Fruit fly (Drosophila melanogaster) Kc167 (cell line): Measurements from ENCODE around the gene CG31975.

Experiments
- Myc ChIP-seq: fragments of >200 bp; optimal IDR thresholded peaks from 2 replicates; lab custom pipeline; 2017; ENCODE audit warnings: missing external identifiers
- Sin3A ChIP-seq: fragments of >200 bp; optimal IDR thresholded peaks from 2 replicates; lab custom pipeline; 2018; ENCODE audit warnings: missing external identifiers
- h ChIP-seq: fragments of >200 bp; optimal IDR thresholded peaks from 3 replicates; lab custom pipeline; 2018; ENCODE audit warnings: missing external identifiers
- insv ChIP-seq: fragments of >200 bp; optimal IDR thresholded peaks from 3 replicates; lab custom pipeline; 2018; ENCODE audit warnings: missing external identifiers
- psq ChIP-seq: fragments of >200 bp; optimal IDR thresholded peaks from 2 replicates; lab custom pipeline; 2017; ENCODE audit warnings: missing external identifiers
- ttk ChIP-seq: sonication (Bioruptor generic); optimal IDR thresholded peaks from 2 replicates; lab custom pipeline; 2017; ENCODE audit warnings: missing external identifiers

CG31975 gene

dm6 chr2L:163229-163628, 22.4 kb upstream of the CG31975 start:
- TF ChIP-seq h (lab: Kevin White, UChicago), result no peak
- no peak for TF ChIP-seq insv
- no peak for TF ChIP-seq psq (lab: Kevin White, UChicago)
- no peak for TF ChIP-seq Myc (lab: Kevin White, UChicago)
- no peak for TF ChIP-seq ttk (lab: Kevin White, UChicago)
- TF ChIP-seq Sin3A, result no peak

DNA sequence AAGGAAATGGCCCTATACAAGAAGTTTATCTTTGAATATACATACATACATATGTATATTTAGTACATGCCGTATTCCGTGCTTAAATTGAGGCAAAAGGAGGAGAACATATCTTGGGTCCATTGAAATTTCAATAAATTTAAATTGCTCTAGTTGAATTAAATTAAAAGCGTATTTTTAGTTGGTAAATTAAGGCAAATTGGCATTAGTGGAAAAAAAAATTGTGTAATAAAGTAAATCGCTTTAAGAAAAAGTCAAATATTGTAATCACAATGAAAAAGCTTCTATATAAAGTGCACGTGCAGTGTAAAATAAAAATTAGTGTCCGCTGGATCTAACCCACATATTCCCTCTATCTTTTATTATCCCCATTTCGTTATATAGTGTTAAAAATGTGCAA, 21.4 kb upstream of the CG31975 start:
- TF ChIP-seq Myc (lab: Kevin White, UChicago), result no peak
- TF ChIP-seq psq (lab: Kevin White, UChicago), result no peak
- no peak for TF ChIP-seq insv
- TF ChIP-seq ttk (lab: Kevin White, UChicago), result no peak
- TF ChIP-seq h (lab: Kevin White, UChicago), result no peak
- no peak for TF ChIP-seq Sin3A

- no peak for TF ChIP-seq Myc (lab: Kevin White, UChicago)
- no peak for TF ChIP-seq Sin3A
- TF ChIP-seq h (lab: Kevin White, UChicago), result no peak
- TF ChIP-seq insv, result no peak
- no peak for TF ChIP-seq ttk (lab: Kevin White, UChicago)
- no peak for TF ChIP-seq psq (lab: Kevin White, UChicago)
Measured at dm6 chr2L:161453-162175, 20.8 kb upstream of the CG31975 start.

- no peak for TF ChIP-seq insv
- no peak for TF ChIP-seq h (lab: Kevin White, UChicago)
- TF ChIP-seq ttk (lab: Kevin White, UChicago), result no peak
- no peak for TF ChIP-seq Myc (lab: Kevin White, UChicago)
- no peak for TF ChIP-seq psq (lab: Kevin White, UChicago)
- TF ChIP-seq Sin3A, result no peak
Measured at dm6 chr2L:160581-161452, 20.0 kb upstream of the CG31975 start.

DNA sequence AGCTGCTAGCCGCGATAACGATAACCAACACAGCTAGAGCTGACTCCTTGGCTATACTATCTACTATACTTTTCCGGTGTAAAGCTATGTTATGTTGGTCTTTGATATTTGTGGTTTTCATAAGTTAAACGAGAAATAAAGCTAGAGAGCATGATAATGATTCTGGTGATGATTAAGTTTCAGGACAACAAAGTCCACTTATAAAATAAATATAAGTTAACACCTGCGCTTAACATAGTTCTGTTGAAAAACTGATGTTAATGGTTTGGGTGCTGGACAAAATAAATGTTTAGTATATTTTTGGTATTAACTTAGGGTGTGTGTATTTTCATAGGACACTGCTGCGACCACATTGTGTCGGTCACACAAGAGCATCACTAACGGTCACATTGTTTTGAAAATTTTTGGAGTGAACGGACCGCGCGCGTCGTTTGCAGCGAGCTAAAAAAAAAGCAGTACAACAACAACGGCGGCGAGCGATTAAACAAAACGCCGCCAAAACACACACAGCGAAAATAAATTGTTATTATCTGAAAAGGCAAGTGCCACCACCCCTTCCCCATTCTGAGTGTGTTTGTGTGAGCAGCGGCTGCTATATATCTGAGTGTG, 18.0 kb upstream of the CG31975 start, which contains the start of the genes CG33635 and spen:
Gene CG33635 (minus strand): TSS at position 16 of the 609 bp plus-strand sequence.
Gene spen (plus strand): TSS at position 384 of the 609 bp plus-strand sequence.
- TF ChIP-seq h (lab: Kevin White, UChicago), result no peak
- TF ChIP-seq ttk (lab: Kevin White, UChicago), result no peak
- TF ChIP-seq Myc (lab: Kevin White, UChicago), result no peak
- TF ChIP-seq insv, result no peak
- TF ChIP-seq psq (lab: Kevin White, UChicago), result no peak
- TF ChIP-seq Sin3A, result no peak

dm6 chr2L:155994-156393, 15.2 kb upstream of the CG31975 start, which contains the start of gene CG3436:
Gene CG3436, plus strand, starts transcription at chr2L:156029.
- TF ChIP-seq psq (lab: Kevin White, UChicago) (no peak), Myc (lab: Kevin White, UChicago) (no peak), Sin3A (no peak), h (lab: Kevin White, UChicago) (no peak), ttk (lab: Kevin White, UChicago) (no peak)

DNA sequence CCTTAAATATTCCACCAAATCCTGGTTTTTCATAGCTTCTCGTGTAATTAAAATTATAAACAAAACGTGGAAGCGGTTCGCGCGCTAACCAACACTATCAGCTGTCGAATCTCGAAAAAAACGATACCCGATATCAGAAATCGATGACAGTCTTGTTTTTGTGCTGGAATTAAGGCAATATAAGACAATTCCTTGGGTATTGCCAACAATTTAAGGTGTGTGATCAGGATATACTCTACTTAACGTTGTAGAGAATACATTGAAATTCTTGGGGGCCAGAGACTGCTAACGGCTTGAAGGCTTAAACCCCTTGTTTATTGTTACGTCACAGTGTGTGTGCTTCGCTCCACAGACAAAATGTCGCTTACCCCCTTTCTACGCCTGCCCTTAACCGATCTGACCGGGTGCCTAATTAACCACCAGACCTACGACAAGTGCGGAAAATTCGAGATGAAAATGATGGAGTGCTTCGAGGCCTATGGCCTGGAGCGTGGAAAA, 14.5 kb upstream of the CG31975 start, which contains the start of gene Pus10:
Gene Pus10 (minus strand): TSS at position 91 of the 498 bp plus-strand sequence.
- no peak for TF ChIP-seq psq (lab: Kevin White, UChicago)
- TF ChIP-seq insv, result no peak
- TF ChIP-seq ttk (lab: Kevin White, UChicago), result no peak
- no peak for TF ChIP-seq Sin3A
- no peak for TF ChIP-seq Myc (lab: Kevin White, UChicago)
- no peak for TF ChIP-seq h (lab: Kevin White, UChicago)

DNA sequence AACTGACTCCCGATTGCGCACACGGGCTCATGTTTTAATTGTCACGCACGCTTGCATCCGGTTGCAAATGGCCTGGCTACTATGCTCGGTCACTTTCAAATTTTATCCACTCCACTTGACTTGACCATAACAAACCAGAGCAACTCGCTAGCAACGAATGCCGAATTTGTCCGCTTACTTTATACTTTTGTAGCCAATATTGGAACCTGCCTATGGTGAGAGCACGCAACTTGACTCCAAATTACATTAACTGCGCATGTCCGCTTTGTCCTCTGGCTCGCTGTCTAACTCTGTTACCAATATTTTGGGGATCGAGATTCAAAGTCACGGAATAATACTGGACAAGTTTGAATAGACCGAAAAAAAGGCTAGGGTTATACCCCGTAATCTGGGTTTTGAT, 12.3 kb upstream of the CG31975 start, which contains the start of gene CG42399:
Gene CG42399 (minus strand): TSS at position 159 of the 400 bp plus-strand sequence.
- TF ChIP-seq ttk (lab: Kevin White, UChicago), result no peak
- TF ChIP-seq psq (lab: Kevin White, UChicago), result no peak
- no peak for TF ChIP-seq Sin3A
- no peak for TF ChIP-seq insv
- TF ChIP-seq Myc (lab: Kevin White, UChicago), result no peak
- TF ChIP-seq h (lab: Kevin White, UChicago), result no peak

- TF ChIP-seq h (lab: Kevin White, UChicago), result no peak
- no peak for TF ChIP-seq Myc (lab: Kevin White, UChicago)
- TF ChIP-seq psq (lab: Kevin White, UChicago), result no peak
- TF ChIP-seq Sin3A, result no peak
Measured at dm6 chr2L:146503-146902, 5.7 kb upstream of the CG31975 start.

- TF ChIP-seq Myc (lab: Kevin White, UChicago) (no peak), Sin3A (no peak), insv (no peak), ttk (lab: Kevin White, UChicago) (no peak), psq (lab: Kevin White, UChicago) (no peak), h (lab: Kevin White, UChicago) (no peak)
Measured at dm6 chr2L:143088-143487, 2.3 kb upstream of the CG31975 start, which contains the start of the genes CG31974 and CG11454. Gene CG31974, minus strand, starts transcription at chr2L:143091. Gene CG11454, plus strand, starts transcription at chr2L:143323.

dm6 chr2L:139610-140009, 1.2 kb downstream of the CG31975 start:
- TF ChIP-seq insv, result no peak
- TF ChIP-seq Sin3A, result no peak
- TF ChIP-seq psq (lab: Kevin White, UChicago), result no peak
- TF ChIP-seq Myc (lab: Kevin White, UChicago), result no peak
- TF ChIP-seq ttk (lab: Kevin White, UChicago), result no peak
- TF ChIP-seq h (lab: Kevin White, UChicago), result no peak
